Worm (Caenorhabditis elegans) whole organism, L4 larva: Measurements from ENCODE around the gene ZK105.14.

Experiments used
- D1046.2 ChIP-seq: fragments of 200-800 bp; sonication (Bioruptor generic); IDR thresholded peaks from 2 replicates; pipeline ENCODE4 v1.3.6; 2022; ENCODE audit warnings: missing genetic modification characterization, missing compliant biosample characterization
- F44E2.7 ChIP-seq: fragments of 200-800 bp; sonication (Bioruptor generic); IDR thresholded peaks from 2 replicates; pipeline ENCODE4 v2.1.2; 2022; ENCODE audit warnings: missing genetic modification characterization, missing compliant biosample characterization
- T20F7.1 ChIP-seq: fragments of 200-800 bp; sonication (Bioruptor generic); optimal IDR thresholded peaks from 2 replicates; lab custom pipeline; 2018; ENCODE audit warnings: mild to moderate bottlenecking, missing genetic modification characterization, missing compliant biosample characterization
- T26A8.4 ChIP-seq: fragments of 200-800 bp; sonication (Bioruptor generic); IDR thresholded peaks from 2 replicates; pipeline ENCODE4 v1.3.6; 2022; ENCODE audit warnings: missing genetic modification characterization, missing compliant biosample characterization
- Y75B8A.6 ChIP-seq: fragments of 200-800 bp; sonication (Bioruptor generic); IDR thresholded peaks from 2 replicates; pipeline ENCODE4 v1.3.6; 2022; ENCODE audit warnings: missing genetic modification reagents, missing genetic modification characterization, missing compliant biosample characterization
- ceh-32 ChIP-seq: sonication (generic microtip); optimal IDR thresholded peaks from 2 replicates; lab custom pipeline; 2016; ENCODE audit warnings: mild to moderate bottlenecking, missing genetic modification characterization, missing compliant biosample characterization; ENCODE audit not compliant: poor library complexity
- ces-1 ChIP-seq: fragments of 150-350 bp; sonication (generic microtip); optimal IDR thresholded peaks from 4 replicates; lab custom pipeline; 2014; ENCODE audit warnings: missing biosample characterization, missing genetic modification reagents, missing genetic modification characterization
- ctbp-1 ChIP-seq: fragments of 200-800 bp; sonication (Bioruptor generic); IDR thresholded peaks from 2 replicates; pipeline ENCODE4 v1.3.6; 2022; ENCODE audit warnings: missing genetic modification reagents, missing genetic modification characterization, missing compliant biosample characterization
- daf-16 ChIP-seq, 3 experiments: sonication (generic microtip); optimal IDR thresholded peaks; 2 replicates each; lab custom pipeline; 2016 to 2017; ENCODE audit warnings: missing genetic modification characterization in 3 of 3, missing genetic modification reagents in 3 of 3, mild to moderate bottlenecking in 2 of 3, missing compliant biosample characterization in 2 of 3, missing biosample characterization in 1 of 3, moderate library complexity in 1 of 3
- dmd-6 ChIP-seq: fragments of 200-800 bp; sonication (Bioruptor generic); IDR thresholded peaks from 2 replicates; pipeline ENCODE4 v1.3.6; 2022; ENCODE audit warnings: missing genetic modification reagents, missing genetic modification characterization, missing compliant biosample characterization
- dmd-9 ChIP-seq: fragments of 200-800 bp; sonication (Bioruptor generic); IDR thresholded peaks from 2 replicates; pipeline ENCODE4 v1.3.6; 2022; ENCODE audit warnings: missing genetic modification reagents, missing genetic modification characterization, missing compliant biosample characterization
- dpl-1 ChIP-seq: fragments of 150-350 bp; optimal IDR thresholded peaks from 2 replicates; lab custom pipeline; 2014; ENCODE audit warnings: missing biosample characterization, missing genetic modification reagents, missing genetic modification characterization
- fos-1 ChIP-seq: fragments of 150-350 bp; optimal IDR thresholded peaks from 2 replicates; lab custom pipeline; 2014; ENCODE audit warnings: missing biosample characterization, missing genetic modification characterization
- lin-13 ChIP-seq: fragments of 150-350 bp; optimal IDR thresholded peaks from 2 replicates; lab custom pipeline; 2014; ENCODE audit warnings: missing biosample characterization, missing genetic modification reagents, missing genetic modification characterization
- lsy-2 ChIP-seq, 2 experiments: fragments of 150-350 bp in 1 of 2; sonication (generic microtip) in 1 of 2; optimal IDR thresholded peaks; 2 replicates each; lab custom pipeline; 2014 to 2017; ENCODE audit warnings: missing biosample characterization in 2 of 2, missing genetic modification characterization in 2 of 2
- madf-9 ChIP-seq: fragments of 200-800 bp; sonication (Bioruptor generic); conservative IDR thresholded peaks from 2 replicates; pipeline ENCODE4 v1.3.6; 2022; ENCODE audit warnings: missing genetic modification reagents, missing genetic modification characterization, missing compliant biosample characterization
- mdl-1 ChIP-seq, 2 experiments: fragments of 150-350 bp in 1 of 2; sonication (generic microtip) in 1 of 2; optimal IDR thresholded peaks; 2 replicates each; lab custom pipeline; 2014 to 2017; ENCODE audit warnings: missing biosample characterization in 2 of 2, missing genetic modification characterization in 2 of 2
- mep-1 ChIP-seq: fragments of 150-350 bp; sonication (generic microtip); optimal IDR thresholded peaks from 3 replicates; lab custom pipeline; 2014; ENCODE audit warnings: missing biosample characterization, missing genetic modification characterization
- mxl-3 ChIP-seq: fragments of 200-800 bp; sonication (Bioruptor generic); optimal IDR thresholded peaks from 2 replicates; lab custom pipeline; 2018; ENCODE audit warnings: mild to moderate bottlenecking, missing genetic modification characterization, missing compliant biosample characterization
- nhr-102 ChIP-seq: sonication (generic microtip); optimal IDR thresholded peaks from 2 replicates; lab custom pipeline; 2016; ENCODE audit warnings: mild to moderate bottlenecking, missing genetic modification characterization, moderate library complexity, missing compliant biosample characterization
- nhr-11 ChIP-seq: fragments of 150-350 bp; optimal IDR thresholded peaks from 2 replicates; lab custom pipeline; 2014; ENCODE audit warnings: missing biosample characterization, missing genetic modification characterization
- nhr-25 ChIP-seq: sonication (generic microtip); optimal IDR thresholded peaks from 2 replicates; lab custom pipeline; 2017; ENCODE audit warnings: missing genetic modification characterization, mild to moderate bottlenecking, missing compliant biosample characterization, antibody characterized with exemption, moderate library complexity, borderline replicate concordance; ENCODE audit not compliant: insufficient read depth
- nhr-28 ChIP-seq: fragments of 150-350 bp; optimal IDR thresholded peaks from 2 replicates; lab custom pipeline; 2014; ENCODE audit warnings: missing biosample characterization, missing genetic modification characterization
- nhr-42 ChIP-seq: fragments of 200-800 bp; sonication (Bioruptor generic); IDR thresholded peaks from 2 replicates; pipeline ENCODE4 v1.3.6; 2022; ENCODE audit warnings: missing genetic modification characterization, missing compliant biosample characterization
- nhr-48 ChIP-seq: sonication (generic microtip); optimal IDR thresholded peaks from 2 replicates; lab custom pipeline; 2016; ENCODE audit warnings: mild to moderate bottlenecking, missing genetic modification characterization, missing compliant biosample characterization
- nhr-76 ChIP-seq: fragments of 150-350 bp; optimal IDR thresholded peaks from 2 replicates; lab custom pipeline; 2014; ENCODE audit warnings: missing biosample characterization, missing genetic modification characterization
- pha-4 ChIP-seq, 2 experiments: fragments of 150-350 bp in 1 of 2; fragments of 200-800 bp in 1 of 2; sonication (Bioruptor generic) in 1 of 2; IDR thresholded peaks in 1 of 2; optimal IDR thresholded peaks in 1 of 2; 2 replicates each; pipeline versions ENCODE4 v1.3.6 to Lab custom; 2014 to 2022; ENCODE audit warnings: missing genetic modification characterization in 2 of 2, missing genetic modification reagents in 2 of 2, missing biosample characterization in 1 of 2, missing compliant biosample characterization in 1 of 2
- rbr-2 ChIP-seq: sonication (generic microtip); optimal IDR thresholded peaks from 2 replicates; lab custom pipeline; 2016; ENCODE audit warnings: missing genotype, missing genetic modification characterization, missing compliant biosample characterization
- sdz-12 ChIP-seq: fragments of 200-800 bp; sonication (Bioruptor generic); optimal IDR thresholded peaks from 2 replicates; lab custom pipeline; 2018; ENCODE audit warnings: mild to moderate bottlenecking, missing genetic modification characterization, missing compliant biosample characterization
- set-16 ChIP-seq: fragments of 200-800 bp; sonication (Bioruptor generic); IDR thresholded peaks from 2 replicates; pipeline ENCODE4 v1.3.6; 2022; ENCODE audit warnings: missing genetic modification reagents, missing genetic modification characterization, missing compliant biosample characterization
- spr-3 ChIP-seq: fragments of 200-800 bp; sonication (Bioruptor generic); optimal IDR thresholded peaks from 2 replicates; lab custom pipeline; 2018; ENCODE audit warnings: mild to moderate bottlenecking, missing genetic modification characterization, missing compliant biosample characterization
- tra-1 ChIP-seq: fragments of 200-800 bp; sonication (Bioruptor generic); IDR thresholded peaks from 2 replicates; pipeline ENCODE4 v1.3.6; 2022; ENCODE audit warnings: missing genetic modification reagents, missing genetic modification characterization, missing compliant biosample characterization
- unc-62 ChIP-seq, 3 experiments: fragments of 150-350 bp in 1 of 3; sonication (generic microtip); optimal IDR thresholded peaks in 2 of 3; peaks in 1 of 3; 1 replicate in 1 of 3; 2 replicates in 2 of 3; lab custom pipeline; 2014 to 2017; ENCODE audit warnings: missing biosample characterization in 3 of 3, missing genetic modification characterization in 3 of 3, missing genetic modification reagents in 3 of 3, missing genotype in 1 of 3
- zag-1 ChIP-seq: fragments of 150-350 bp; optimal IDR thresholded peaks from 2 replicates; lab custom pipeline; 2014; ENCODE audit warnings: missing biosample characterization, missing genetic modification characterization
- zfp-2 ChIP-seq: sonication (generic microtip); optimal IDR thresholded peaks from 2 replicates; lab custom pipeline; 2016; ENCODE audit warnings: mild to moderate bottlenecking, missing genetic modification characterization, missing compliant biosample characterization
- ztf-7 ChIP-seq: fragments of 150-350 bp; optimal IDR thresholded peaks from 2 replicates; lab custom pipeline; 2014; ENCODE audit warnings: missing biosample characterization, missing genetic modification characterization

Gene ZK105.14

ce11 chrV:7728003-7728678 is 6.3 kb upstream of the ZK105.14 start (continued):
- TF ChIP-seq nhr-76 (tag; lab: Kevin White, UChicago) (no peak), dpl-1 (GFP tag; lab: Kevin White, UChicago) (peak; percentile 48), nhr-42 (GFP tag; lab: Robert Waterston, UW) (peak; percentile 43; the same call in 1 of the 2 replicates), dmd-9 (GFP tag; lab: Robert Waterston, UW) (0 out of 2 replicates have a peak, but pooled peaks have one; percentile 6), ctbp-1 (GFP tag; lab: Robert Waterston, UW) (peak; percentile 96), spr-3 (GFP tag; lab: Kevin White, UChicago) (no peak), T20F7.1 (GFP tag; lab: Kevin White, UChicago) (no peak), F44E2.7 (no peak), pha-4 (GFP tag; IDR thresholded peaks at IDR 0.05; lab: Robert Waterston, UW) (peak; percentile 57; the same call in 1 of the 2 replicates), pha-4 (tag; optimal IDR thresholded peaks at IDR 0.05; lab: Kevin White, UChicago) (no peak), nhr-25 (tag; lab: Kevin White, UChicago) (no peak), mep-1 (tag; lab: Kevin White, UChicago) (peak; percentile 57), dmd-6 (GFP tag; lab: Robert Waterston, UW) (peak; percentile 82), mdl-1 (tag; optimal IDR thresholded peaks at IDR 0.05; lab: Kevin White, UChicago) (peak; percentile 9 to 56), tra-1 (GFP tag; lab: Robert Waterston, UW) (peak; percentile 63), daf-16 (GFP tag; optimal IDR thresholded peaks at IDR 0.05; lab: Kevin White, UChicago) (peak in 1 of 2 experiments; percentile 78), daf-16 (tag; optimal IDR thresholded peaks at IDR 0.05; lab: Kevin White, UChicago) (no peak), lin-13 (GFP tag; lab: Kevin White, UChicago) (peak; percentile 22), ztf-7 (no peak), ceh-32 (peak; percentile 59), nhr-11 (tag; lab: Kevin White, UChicago) (peak; percentile 75), nhr-102 (tag; lab: Kevin White, UChicago) (peak; percentile 23), Y75B8A.6 (GFP tag; lab: Robert Waterston, UW) (no peak), D1046.2 (GFP tag; lab: Robert Waterston, UW) (0 out of 2 replicates have a peak, but pooled peaks have one; percentile 4), madf-9 (GFP tag; lab: Robert Waterston, UW) (peak; percentile 58; the same call in 1 of the 2 replicates), nhr-28 (tag; lab: Kevin White, UChicago) (peak; percentile 61), zag-1 (tag; lab: Kevin White, UChicago) (peak; percentile 53), zfp-2 (tag; lab: Kevin White, UChicago) (peak; percentile 26), set-16 (GFP tag; lab: Robert Waterston, UW) (peak; percentile 98), T26A8.4 (peak; percentile 68), ces-1 (peak; percentile 48), fos-1 (tag; lab: Kevin White, UChicago) (no peak), lsy-2 (tag; optimal IDR thresholded peaks at IDR 0.05; lab: Kevin White, UChicago) (peak; percentile 77)

- TF ChIP-seq rbr-2 (tag; lab: Kevin White, UChicago) (peak; percentile 0), mxl-3 (GFP tag; lab: Kevin White, UChicago) (no peak), unc-62 (GFP tag; optimal IDR thresholded peaks at IDR 0.05 in 1 of 2; lab: Kevin White, UChicago) (peak in 1 of 2 experiments; percentile 85), unc-62 (tag; optimal IDR thresholded peaks at IDR 0.05; lab: Kevin White, UChicago) (no peak), sdz-12 (no peak), nhr-48 (no peak)
- TF ChIP-seq, all 104 proteins: peak for 2
Measured at ce11 chrV:7726927-7727326, 5.1 kb upstream of the ZK105.14 start.
